Worm (Caenorhabditis elegans) whole organism, late embryonic: ENCODE measurements around the gene lron-10.

ENCODE experiments used
- F13H6.1 ChIP-seq: sonication (generic microtip); optimal IDR thresholded peaks from 2 replicates; lab custom pipeline; 2016; ENCODE audit warnings: missing genetic modification characterization, missing compliant biosample characterization
- ceh-14 ChIP-seq: sonication (generic microtip); optimal IDR thresholded peaks from 2 replicates; lab custom pipeline; 2016; ENCODE audit warnings: missing genotype, missing genetic modification characterization, missing compliant biosample characterization
- nhr-11 ChIP-seq: fragments of 150-350 bp; optimal IDR thresholded peaks from 2 replicates; lab custom pipeline; 2014; ENCODE audit warnings: missing biosample characterization, missing genetic modification characterization
- npax-4 ChIP-seq: sonication (generic microtip); optimal IDR thresholded peaks from 2 replicates; lab custom pipeline; 2016; ENCODE audit warnings: missing genetic modification characterization, missing compliant biosample characterization
- pha-4 ChIP-seq: fragments of 150-350 bp; optimal IDR thresholded peaks from 2 replicates; lab custom pipeline; 2018; ENCODE audit warnings: missing biosample characterization, missing genetic modification reagents, missing genetic modification characterization
- pqm-1 ChIP-seq: sonication (generic microtip); optimal IDR thresholded peaks from 2 replicates; lab custom pipeline; 2016; ENCODE audit warnings: missing genetic modification characterization, missing compliant biosample characterization

DNA sequence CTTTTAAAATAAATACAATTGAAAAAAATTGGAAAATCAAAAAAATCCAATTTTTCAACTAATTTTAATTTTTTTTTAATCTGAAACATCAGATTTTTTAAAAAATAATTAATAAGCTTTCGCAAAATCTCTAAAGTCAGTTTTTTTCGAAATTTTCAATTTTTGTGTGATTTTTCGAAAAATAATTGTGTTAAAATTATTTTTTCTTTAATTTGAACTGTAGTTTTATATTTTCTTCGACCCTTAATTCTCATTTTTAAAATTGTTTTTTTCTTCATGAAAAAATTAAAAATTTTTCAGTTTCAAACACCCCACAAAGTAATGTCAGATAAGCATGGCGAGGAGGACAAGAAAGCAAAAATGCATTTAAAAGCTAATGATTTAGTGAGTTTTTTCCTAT, 16.1 kb downstream of the lron-10 start, which contains the start of gene rabx-5:
- TF ChIP-seq pha-4 (tag; lab: Kevin White, UChicago) = no peak
- TF ChIP-seq F13H6.1 (tag; lab: Kevin White, UChicago) = no peak
- TF ChIP-seq nhr-11 (tag; lab: Kevin White, UChicago) = no peak
- no peak for TF ChIP-seq npax-4 (tag; lab: Kevin White, UChicago)
- TF ChIP-seq ceh-14 (tag; lab: Kevin White, UChicago) = no peak
- no peak for TF ChIP-seq pqm-1
